Worm (Caenorhabditis elegans): ENCODE measurements around the gene R05A10.2.

R05A10.2 gene

ce11 chrIV:14143042-14143441 is 34.0 kb upstream of the R05A10.2 start:
- no peak for TF ChIP-seq php-3 (GFP tag; IDR thresholded peaks at IDR 0.05)
- TF ChIP-seq ces-1 (GFP tag; optimal IDR thresholded peaks at IDR 0.05): no peak
- no peak for TF ChIP-seq lin-39 (tag; optimal IDR thresholded peaks at IDR 0.05)
- TF ChIP-seq snpc-1.2 (GFP tag; IDR thresholded peaks at IDR 0.05): peak; percentile 70
- TF ChIP-seq attf-4 (tag; optimal IDR thresholded peaks at IDR 0.05): no peak
- TF ChIP-seq zag-1 (tag; optimal IDR thresholded peaks at IDR 0.05): no peak

ce11 chrIV:14145594-14145993 is 31.5 kb upstream of the R05A10.2 start, which contains the start of gene oac-37:
Gene oac-37 (plus strand): TSS chrIV:14145894.
- TF ChIP-seq snpc-1.2 (GFP tag; IDR thresholded peaks at IDR 0.05) (no peak), nhr-77 (tag; optimal IDR thresholded peaks at IDR 0.05) (no peak), nhr-28 (tag; optimal IDR thresholded peaks at IDR 0.05) (no peak), lin-39 (tag; optimal IDR thresholded peaks at IDR 0.05) (no peak), vab-7 (GFP tag; IDR thresholded peaks at IDR 0.05) (no peak), ZK546.5 (tag; optimal IDR thresholded peaks at IDR 0.05) (no peak)

- no peak for TF ChIP-seq daf-16 (GFP tag; optimal IDR thresholded peaks at IDR 0.05)
- TF ChIP-seq daf-16 (tag; optimal IDR thresholded peaks at IDR 0.05): no peak
- no peak for TF ChIP-seq rbr-2 (tag; optimal IDR thresholded peaks at IDR 0.05)
- TF ChIP-seq nhr-102 (tag; optimal IDR thresholded peaks at IDR 0.05): no peak
- TF ChIP-seq nhr-48 (tag; optimal IDR thresholded peaks at IDR 0.05): no peak
- TF ChIP-seq lin-39 (tag; optimal IDR thresholded peaks at IDR 0.05): no peak
- no peak for TF ChIP-seq Y75B8A.6 (GFP tag; IDR thresholded peaks at IDR 0.05)
- TF ChIP-seq T26A8.4 (GFP tag; IDR thresholded peaks at IDR 0.05): no peak
Observed at ce11 chrIV:14153261-14153660, 23.8 kb upstream of the R05A10.2 start, which contains the start of gene oac-38. Gene oac-38 (minus strand): TSS chrIV:14153361.

- TF ChIP-seq nhr-25 (tag; optimal IDR thresholded peaks at IDR 0.05; ENCODE audit: borderline replicate concordance, insufficient read depth) (no peak), lir-3 (tag; optimal IDR thresholded peaks at IDR 0.05) (no peak), unc-39 (tag; optimal IDR thresholded peaks at IDR 0.05) (no peak), tra-1 (GFP tag; IDR thresholded peaks at IDR 0.05) (no peak)
Observed at ce11 chrIV:14158086-14158485, 19.0 kb upstream of the R05A10.2 start, which contains the start of gene R05A10.8. Gene R05A10.8 (minus strand): TSS chrIV:14158186.

- TF ChIP-seq nhr-48 (tag; optimal IDR thresholded peaks at IDR 0.05) (no peak), Y75B8A.6 (GFP tag; IDR thresholded peaks at IDR 0.05) (no peak), lin-13 (GFP tag; optimal IDR thresholded peaks at IDR 0.05) (no peak), unc-62 (GFP tag; optimal IDR thresholded peaks at IDR 0.05 in 1 of 2) (peak in 1 of 2 experiments; percentile 6), unc-62 (tag; optimal IDR thresholded peaks at IDR 0.05) (no peak), pha-4 (GFP tag; IDR thresholded peaks at IDR 0.05) (no peak), pha-4 (tag; optimal IDR thresholded peaks at IDR 0.05) (no peak), pqm-1 (tag; optimal IDR thresholded peaks at IDR 0.05) (no peak), aha-1 (tag) (no peak), daf-12 (tag; optimal IDR thresholded peaks at IDR 0.05) (no peak)
Observed at ce11 chrIV:14162772-14163171, 14.3 kb upstream of the R05A10.2 start, which contains the start of gene R05A10.7. Gene R05A10.7 (minus strand): TSS chrIV:14162872.

- TF ChIP-seq unc-62 (GFP tag; optimal IDR thresholded peaks at IDR 0.05 in 1 of 2) (peak in 1 of 2 experiments; percentile 88), unc-62 (tag; optimal IDR thresholded peaks at IDR 0.05) (no peak), egl-27 (tag; optimal IDR thresholded peaks at IDR 0.05) (no peak), aha-1 (tag) (peak; percentile 52), gei-8 (GFP tag; optimal IDR thresholded peaks at IDR 0.05) (no peak)
Observed at ce11 chrIV:14164109-14164508, 13.0 kb upstream of the R05A10.2 start.

- TF ChIP-seq R02D3.7 (tag; optimal IDR thresholded peaks at IDR 0.05) (no peak), fkh-10 (GFP tag; optimal IDR thresholded peaks at IDR 0.05) (no peak), hlh-11 (tag; optimal IDR thresholded peaks at IDR 0.05) (no peak), ztf-7 (tag; optimal IDR thresholded peaks at IDR 0.05) (no peak), lin-29 (GFP tag; IDR thresholded peaks at IDR 0.05) (no peak), lir-3 (tag; optimal IDR thresholded peaks at IDR 0.05) (no peak), spr-1 (tag; optimal IDR thresholded peaks at IDR 0.05) (no peak), mdt-29 (GFP tag; IDR thresholded peaks at IDR 0.05) (no peak), zip-2 (tag; optimal IDR thresholded peaks at IDR 0.05) (no peak), daf-8 (GFP tag; IDR thresholded peaks at IDR 0.05) (no peak), dve-1 (tag; optimal IDR thresholded peaks at IDR 0.05; ENCODE audit: insufficient read depth) (no peak), F10B5.3 (tag; optimal IDR thresholded peaks at IDR 0.05) (no peak)
Observed at ce11 chrIV:14165476-14165875, 11.6 kb upstream of the R05A10.2 start, which contains the start of gene R05A10.6. Gene R05A10.6 (plus strand): TSS chrIV:14165776.

All from whole organism, L4 larva.